Worm (Caenorhabditis elegans) whole organism, L4 larva: ENCODE results near the gene clec-212.

Experiments used
- ama-1 ChIP-seq: fragments of 150-350 bp; optimal IDR thresholded peaks from 2 replicates; lab custom pipeline; 2014; ENCODE audit warnings: inconsistent platforms, mixed read lengths
- daf-16 ChIP-seq, 3 experiments: sonication (generic microtip); optimal IDR thresholded peaks; 2 replicates each; lab custom pipeline; 2016 to 2017; ENCODE audit warnings: missing genetic modification characterization in 3 of 3, missing genetic modification reagents in 3 of 3, mild to moderate bottlenecking in 2 of 3, missing compliant biosample characterization in 2 of 3, missing biosample characterization in 1 of 3, moderate library complexity in 1 of 3
- daf-8 ChIP-seq: fragments of 200-800 bp; sonication (Bioruptor generic); IDR thresholded peaks from 2 replicates; pipeline ENCODE4 v1.3.6; 2022; ENCODE audit warnings: missing genetic modification characterization, missing compliant biosample characterization
- duxl-1 ChIP-seq: sonication (generic microtip); optimal IDR thresholded peaks from 2 replicates; lab custom pipeline; 2016; ENCODE audit warnings: mild to moderate bottlenecking, missing genetic modification characterization, moderate library complexity, missing compliant biosample characterization; ENCODE audit not compliant: poor library complexity
- egl-27 ChIP-seq: sonication (generic microtip); optimal IDR thresholded peaks from 3 replicates; lab custom pipeline; 2017; ENCODE audit warnings: missing biosample characterization, missing genetic modification reagents, missing genetic modification characterization
- skn-1 ChIP-seq: fragments of 150-350 bp; optimal IDR thresholded peaks from 2 replicates; lab custom pipeline; 2014; ENCODE audit warnings: missing biosample characterization, missing genetic modification characterization
- snpc-1.2 ChIP-seq: fragments of 200-800 bp; sonication (Bioruptor generic); IDR thresholded peaks from 2 replicates; pipeline ENCODE4 v1.3.6; 2022; ENCODE audit warnings: missing genetic modification reagents, missing genetic modification characterization, missing compliant biosample characterization
- unc-130 ChIP-seq: sonication (generic microtip); optimal IDR thresholded peaks from 2 replicates; lab custom pipeline; 2016; ENCODE audit warnings: missing genetic modification reagents, missing genetic modification characterization, missing compliant biosample characterization
- ztf-11 ChIP-seq: fragments of 150-350 bp; optimal IDR thresholded peaks from 2 replicates; lab custom pipeline; 2014; ENCODE audit warnings: missing biosample characterization, missing genetic modification characterization

- TF ChIP-seq ama-1 (no peak), unc-130 (GFP tag; lab: Kevin White, UChicago) (no peak), ztf-11 (tag; lab: Kevin White, UChicago) (no peak), egl-27 (tag; lab: Kevin White, UChicago) (no peak), snpc-1.2 (no peak), daf-16 (GFP tag; optimal IDR thresholded peaks at IDR 0.05; lab: Kevin White, UChicago) (no peak), daf-16 (tag; optimal IDR thresholded peaks at IDR 0.05; lab: Kevin White, UChicago) (no peak), daf-8 (GFP tag; lab: Robert Waterston, UW) (no peak), skn-1 (no peak), duxl-1 (tag; lab: Kevin White, UChicago) (no peak)
These were observed 17.4 kb upstream of the clec-212 start, which contains the start of the genes F19F10.11 and C50E3.5 for ce11 chrV:7587637-7588036.
